Worm (Caenorhabditis elegans): ENCODE measurements around the gene C34E10.12.

The C34E10.12 gene

ce11 chrIII:5233140-5233539 is 5.5 kb upstream of the C34E10.12 start:
- TF ChIP-seq med-1 (GFP tag; optimal IDR thresholded peaks at IDR 0.05; ENCODE audit: insufficient read depth) (no peak), ztf-29 (GFP tag; IDR thresholded peaks at IDR 0.05) (no peak), klf-2 (GFP tag; conservative IDR thresholded peaks at IDR 0.05) (no peak)

- TF ChIP-seq T22C8.4 (GFP tag; IDR thresholded peaks at IDR 0.05), result no peak
- TF ChIP-seq tab-1 (GFP tag; IDR thresholded peaks at IDR 0.05), result no peak
- TF ChIP-seq ztf-23 (GFP tag; IDR thresholded peaks at IDR 0.05), result no peak
- no peak for TF ChIP-seq med-1 (GFP tag; optimal IDR thresholded peaks at IDR 0.05; ENCODE audit: insufficient read depth)
- TF ChIP-seq klf-2 (GFP tag; conservative IDR thresholded peaks at IDR 0.05), result no peak
- no peak for TF ChIP-seq ztf-29 (GFP tag; IDR thresholded peaks at IDR 0.05)
- no peak for TF ChIP-seq cog-1 (tag; optimal IDR thresholded peaks at IDR 0.05)
- no peak for TF ChIP-seq ref-1 (GFP tag; conservative IDR thresholded peaks at IDR 0.05)
- no peak for TF ChIP-seq flt-1 (GFP tag; IDR thresholded peaks at IDR 0.05)
These were observed 2.7 kb upstream of the C34E10.12 start, which contains the start of gene prmt-5 for ce11 chrIII:5230415-5230814. prmt-5 (plus strand) TSS chrIII:5230555.

- TF ChIP-seq med-1 (GFP tag; optimal IDR thresholded peaks at IDR 0.05; ENCODE audit: insufficient read depth) (no peak), klf-2 (GFP tag; conservative IDR thresholded peaks at IDR 0.05) (no peak), T22C8.4 (GFP tag; IDR thresholded peaks at IDR 0.05) (no peak), ztf-23 (GFP tag; IDR thresholded peaks at IDR 0.05) (no peak), ref-1 (GFP tag; conservative IDR thresholded peaks at IDR 0.05) (no peak), tab-1 (GFP tag; IDR thresholded peaks at IDR 0.05) (no peak), flt-1 (GFP tag; IDR thresholded peaks at IDR 0.05) (no peak), cog-1 (tag; optimal IDR thresholded peaks at IDR 0.05) (no peak), ztf-29 (GFP tag; IDR thresholded peaks at IDR 0.05) (no peak)
These were observed 2.0 kb upstream of the C34E10.12 start for ce11 chrIII:5229511-5230250.

- no peak for TF ChIP-seq ref-1 (GFP tag; conservative IDR thresholded peaks at IDR 0.05)
- no peak for TF ChIP-seq flt-1 (GFP tag; IDR thresholded peaks at IDR 0.05)
- no peak for TF ChIP-seq T22C8.4 (GFP tag; IDR thresholded peaks at IDR 0.05)
- no peak for TF ChIP-seq tab-1 (GFP tag; IDR thresholded peaks at IDR 0.05)
- no peak for TF ChIP-seq ztf-23 (GFP tag; IDR thresholded peaks at IDR 0.05)
- no peak for TF ChIP-seq med-1 (GFP tag; optimal IDR thresholded peaks at IDR 0.05; ENCODE audit: insufficient read depth)
- TF ChIP-seq klf-2 (GFP tag; conservative IDR thresholded peaks at IDR 0.05), result no peak
- TF ChIP-seq cog-1 (tag; optimal IDR thresholded peaks at IDR 0.05), result no peak
- TF ChIP-seq ztf-29 (GFP tag; IDR thresholded peaks at IDR 0.05), result no peak
These were observed 1.2 kb upstream of the C34E10.12 start for ce11 chrIII:5228839-5229238.

ce11 chrIII:5225321-5225720 is 2.4 kb downstream of the C34E10.12 start, which contains the start of gene nex-1:
nex-1 (plus strand) TSS chrIII:5225621.
- TF ChIP-seq cog-1 (tag; optimal IDR thresholded peaks at IDR 0.05) (no peak), flt-1 (GFP tag; IDR thresholded peaks at IDR 0.05) (no peak), ztf-23 (GFP tag; IDR thresholded peaks at IDR 0.05) (no peak), ref-1 (GFP tag; conservative IDR thresholded peaks at IDR 0.05) (no peak), ztf-29 (GFP tag; IDR thresholded peaks at IDR 0.05) (no peak), T22C8.4 (GFP tag; IDR thresholded peaks at IDR 0.05) (no peak), med-1 (GFP tag; optimal IDR thresholded peaks at IDR 0.05; ENCODE audit: insufficient read depth) (no peak), tab-1 (GFP tag; IDR thresholded peaks at IDR 0.05) (no peak), klf-2 (GFP tag; conservative IDR thresholded peaks at IDR 0.05) (no peak)

- TF ChIP-seq ztf-29 (GFP tag; IDR thresholded peaks at IDR 0.05) (no peak), cog-1 (tag; optimal IDR thresholded peaks at IDR 0.05) (no peak), flt-1 (GFP tag; IDR thresholded peaks at IDR 0.05) (no peak), ref-1 (GFP tag; conservative IDR thresholded peaks at IDR 0.05) (no peak), med-1 (GFP tag; optimal IDR thresholded peaks at IDR 0.05; ENCODE audit: insufficient read depth) (no peak), T22C8.4 (GFP tag; IDR thresholded peaks at IDR 0.05) (no peak), ztf-23 (GFP tag; IDR thresholded peaks at IDR 0.05) (no peak), tab-1 (GFP tag; IDR thresholded peaks at IDR 0.05) (no peak), klf-2 (GFP tag; conservative IDR thresholded peaks at IDR 0.05) (no peak)
These were observed 2.8 kb downstream of the C34E10.12 start for ce11 chrIII:5224908-5225307.

ce11 chrIII:5222777-5223176 is 4.9 kb downstream of the C34E10.12 start:
- TF ChIP-seq ztf-23 (GFP tag; IDR thresholded peaks at IDR 0.05) (no peak), ztf-29 (GFP tag; IDR thresholded peaks at IDR 0.05) (no peak), klf-2 (GFP tag; conservative IDR thresholded peaks at IDR 0.05) (no peak), ref-1 (GFP tag; conservative IDR thresholded peaks at IDR 0.05) (no peak), cog-1 (tag; optimal IDR thresholded peaks at IDR 0.05) (no peak), med-1 (GFP tag; optimal IDR thresholded peaks at IDR 0.05; ENCODE audit: insufficient read depth) (no peak), tab-1 (GFP tag; IDR thresholded peaks at IDR 0.05) (no peak), T22C8.4 (GFP tag; IDR thresholded peaks at IDR 0.05) (no peak), flt-1 (GFP tag; IDR thresholded peaks at IDR 0.05) (no peak)

- TF ChIP-seq ztf-29 (GFP tag; IDR thresholded peaks at IDR 0.05) (no peak), flt-1 (GFP tag; IDR thresholded peaks at IDR 0.05) (no peak), T22C8.4 (GFP tag; IDR thresholded peaks at IDR 0.05) (no peak), tab-1 (GFP tag; IDR thresholded peaks at IDR 0.05) (no peak), cog-1 (tag; optimal IDR thresholded peaks at IDR 0.05) (no peak), med-1 (GFP tag; optimal IDR thresholded peaks at IDR 0.05; ENCODE audit: insufficient read depth) (no peak), ztf-23 (GFP tag; IDR thresholded peaks at IDR 0.05) (no peak), klf-2 (GFP tag; conservative IDR thresholded peaks at IDR 0.05) (no peak), ref-1 (GFP tag; conservative IDR thresholded peaks at IDR 0.05) (no peak)
These were observed 5.9 kb downstream of the C34E10.12 start for ce11 chrIII:5221820-5222219.

ce11 chrIII:5218687-5219086 is 9.0 kb downstream of the C34E10.12 start, which contains the start of gene ZC155.2:
ZC155.2 (plus strand) TSS chrIII:5218987.
- no peak for TF ChIP-seq flt-1 (GFP tag; IDR thresholded peaks at IDR 0.05)
- TF ChIP-seq T22C8.4 (GFP tag; IDR thresholded peaks at IDR 0.05), result no peak
- no peak for TF ChIP-seq cog-1 (tag; optimal IDR thresholded peaks at IDR 0.05)
- no peak for TF ChIP-seq ztf-23 (GFP tag; IDR thresholded peaks at IDR 0.05)
- TF ChIP-seq ztf-29 (GFP tag; IDR thresholded peaks at IDR 0.05), result no peak
